Fruit fly (Drosophila melanogaster) whole organism, adult: Measurements from ENCODE around the gene Pgm1.
A peak's percentile ranks its signal among the peaks of the same experiment; 100 is the strongest.

ENCODE experiments used
- CG14711 ChIP-seq: fragments of 200-800 bp; sonication (Bioruptor generic); optimal IDR thresholded peaks from 2 replicates; lab custom pipeline; 2018; ENCODE audit warnings: missing biosample characterization, mild to moderate bottlenecking, missing genetic modification characterization, moderate library complexity
- CG1620 ChIP-seq: fragments of 200-800 bp; sonication (Bioruptor generic); optimal IDR thresholded peaks from 2 replicates; lab custom pipeline; 2016; ENCODE audit warnings: missing biosample characterization, missing genetic modification characterization
- CG5204 ChIP-seq: fragments of 200-800 bp; sonication (Bioruptor generic); optimal IDR thresholded peaks from 2 replicates; lab custom pipeline; 2016; ENCODE audit warnings: missing biosample characterization, missing genetic modification characterization
- CG7045 ChIP-seq: fragments of 200-800 bp; sonication (Bioruptor generic); optimal IDR thresholded peaks from 2 replicates; lab custom pipeline; 2017; ENCODE audit warnings: missing biosample characterization, mild to moderate bottlenecking, missing genetic modification characterization
- CG7101 ChIP-seq: fragments of 200-800 bp; sonication (Bioruptor generic); optimal IDR thresholded peaks from 2 replicates; lab custom pipeline; 2018; ENCODE audit warnings: missing biosample characterization, mild to moderate bottlenecking, missing genetic modification characterization, moderate library complexity
- Mnt ChIP-seq: fragments of 200-800 bp; sonication (Bioruptor generic); optimal IDR thresholded peaks from 2 replicates; lab custom pipeline; 2016; ENCODE audit warnings: missing biosample characterization, mild to moderate bottlenecking, missing genetic modification characterization
- bab1 ChIP-seq: fragments of 200-800 bp; sonication (Bioruptor generic); optimal IDR thresholded peaks from 3 replicates; lab custom pipeline; 2019; ENCODE audit warnings: missing biosample characterization, mild to moderate bottlenecking, missing genetic modification characterization, moderate library complexity
- cic ChIP-seq: fragments of 200-800 bp; sonication (Bioruptor generic); optimal IDR thresholded peaks from 2 replicates; lab custom pipeline; 2017; ENCODE audit warnings: missing biosample characterization, mild to moderate bottlenecking, missing genetic modification characterization, moderate library complexity
- ovo ChIP-seq: fragments of 200-800 bp; sonication (Bioruptor generic); optimal IDR thresholded peaks from 2 replicates; lab custom pipeline; 2016; ENCODE audit warnings: missing biosample characterization, missing genetic modification characterization
- pad ChIP-seq: fragments of 200-800 bp; sonication (Bioruptor generic); optimal IDR thresholded peaks from 3 replicates; lab custom pipeline; 2017; ENCODE audit warnings: missing biosample characterization, missing genetic modification characterization, mild to moderate bottlenecking, moderate library complexity, missing genetic modification reagents

dm6 chr3L:16165356-16166168, 37.2 kb upstream of the Pgm1 start:
- no peak for TF ChIP-seq CG1620
- peak; percentile 0 for TF ChIP-seq CG14711 (tag; lab: Kevin White, UChicago)
- no peak for TF ChIP-seq cic (GFP tag; lab: Kevin White, UChicago)
- TF ChIP-seq ovo (GFP tag; lab: Kevin White, UChicago): no peak
- TF ChIP-seq CG7101 (tag; lab: Kevin White, UChicago): no peak
- TF ChIP-seq CG5204 (GFP tag; lab: Kevin White, UChicago): no peak
- peak; percentile 8 for TF ChIP-seq bab1
- no peak for TF ChIP-seq pad (GFP tag; lab: Kevin White, UChicago)
- no peak for TF ChIP-seq Mnt
- no peak for TF ChIP-seq CG7045 (GFP tag; lab: Kevin White, UChicago)
